Fruit fly (Drosophila melanogaster): Measurements from ENCODE around the gene CG31121.
A peak's percentile ranks its signal among the peaks of the same experiment; 100 is the strongest.

Gene CG31121

DNA sequence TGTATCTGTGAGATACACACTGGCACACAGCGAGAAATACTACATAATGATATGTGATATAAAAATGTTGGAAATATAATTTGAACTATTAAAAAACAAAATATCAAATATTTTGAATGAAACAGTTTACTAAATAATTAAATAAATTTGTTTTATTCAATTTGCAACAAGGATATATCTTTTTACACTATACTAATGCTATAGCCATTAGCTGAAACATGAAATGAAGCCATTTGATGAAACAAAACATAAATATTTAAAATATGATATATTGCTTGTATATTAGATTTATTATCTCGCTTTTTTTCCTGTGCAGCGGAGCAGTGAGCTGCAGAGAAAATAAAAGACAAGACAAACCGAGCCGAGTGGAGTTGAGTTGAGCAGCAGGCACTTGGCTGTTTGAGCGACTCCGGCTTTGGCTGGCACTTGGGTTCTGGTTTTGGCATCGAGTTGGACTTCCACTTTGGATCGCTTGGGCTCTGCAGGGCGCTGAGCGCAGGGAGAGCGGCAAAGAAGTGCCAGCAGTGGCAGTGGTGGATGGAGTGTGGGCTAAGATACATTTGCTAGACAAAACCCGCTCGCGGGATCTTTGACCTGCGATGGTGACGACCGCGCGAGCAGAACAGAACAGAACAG is 967 bp downstream of the CG31121 start (continued):
- TF ChIP-seq CG31627 (GFP tag; optimal IDR thresholded peaks at IDR 0.05) (peak; percentile 33), CG3919 (GFP tag; optimal IDR thresholded peaks at IDR 0.05) (peak; percentile 86), CG8319 (GFP tag; optimal IDR thresholded peaks at IDR 0.05) (peak; percentile 52), Hr39 (GFP tag; optimal IDR thresholded peaks at IDR 0.05) (peak; percentile 22), pdm3 (GFP tag; optimal IDR thresholded peaks at IDR 0.05) (peak; percentile 68), cyc (GFP tag; optimal IDR thresholded peaks at IDR 0.05) (peak; percentile 74), salr (GFP tag; optimal IDR thresholded peaks at IDR 0.05) (peak; percentile 7 to 86), fd85E (GFP tag; optimal IDR thresholded peaks at IDR 0.05) (peak; percentile 27), Smox (GFP tag; optimal IDR thresholded peaks at IDR 0.05) (peak; percentile 77), CG6808 (GFP tag; optimal IDR thresholded peaks at IDR 0.05) (peak; percentile 91), CG15336 (GFP tag; IDR thresholded peaks at IDR 0.05) (peak; percentile 94), fkh (GFP tag; optimal IDR thresholded peaks at IDR 0.05) (peak; percentile 64), Sox14 (GFP tag; optimal IDR thresholded peaks at IDR 0.05) (peak; percentile 33), Gug (GFP tag; IDR thresholded peaks at IDR 0.05) (peak; percentile 76), Eip93F (GFP tag; optimal IDR thresholded peaks at IDR 0.05) (no peak), CG6792 (GFP tag; optimal IDR thresholded peaks at IDR 0.05) (peak; percentile 80), Hr38 (GFP tag; optimal IDR thresholded peaks at IDR 0.05) (no peak), net (GFP tag; optimal IDR thresholded peaks at IDR 0.05) (peak; percentile 88), dac (GFP tag; optimal IDR thresholded peaks at IDR 0.05) (peak; percentile 62), Sox102F (GFP tag; optimal IDR thresholded peaks at IDR 0.05) (peak; percentile 63), CG34406 (GFP tag; optimal IDR thresholded peaks at IDR 0.05) (peak; percentile 82), spab (GFP tag; optimal IDR thresholded peaks at IDR 0.05) (peak; percentile 91), Ets21C (GFP tag; optimal IDR thresholded peaks at IDR 0.05) (peak; percentile 19), CG4318 (GFP tag; optimal IDR thresholded peaks at IDR 0.05) (peak; percentile 74), CG10669 (GFP tag; optimal IDR thresholded peaks at IDR 0.05) (peak; percentile 81), CG11762 (GFP tag; optimal IDR thresholded peaks at IDR 0.05; ENCODE audit: insufficient read depth) (peak; percentile 80), eg (GFP tag; IDR thresholded peaks at IDR 0.05) (peak; percentile 84), Eip75B (GFP tag; optimal IDR thresholded peaks at IDR 0.05) (peak; percentile 53), esn (GFP tag; optimal IDR thresholded peaks at IDR 0.05) (peak; percentile 88), Met (GFP tag; optimal IDR thresholded peaks at IDR 0.05) (peak; percentile 83), CG11294 (GFP tag; IDR thresholded peaks at IDR 0.05) (peak; percentile 70; the same call in 1 of the 2 replicates)

DNA sequence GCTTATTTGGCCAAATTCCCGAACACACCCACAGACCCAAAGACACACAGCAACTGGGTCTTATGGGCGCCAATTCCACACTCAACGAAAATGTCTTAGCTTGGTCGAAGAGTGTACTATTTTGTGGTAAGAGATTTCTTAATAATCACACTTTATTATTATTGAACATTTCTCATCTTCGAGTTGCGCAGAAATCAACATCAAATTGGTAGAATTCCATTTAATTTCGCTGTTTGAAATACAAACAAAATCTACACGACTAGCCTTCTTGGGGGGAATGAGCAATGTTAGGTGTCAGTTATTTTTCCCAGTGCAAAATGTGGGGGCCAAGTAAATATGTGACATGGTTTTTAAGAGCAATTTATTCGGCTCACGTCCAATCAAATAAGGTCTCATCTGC is 3.5 kb downstream of the CG31121 start:
- TF ChIP-seq CG6276 (GFP tag; optimal IDR thresholded peaks at IDR 0.05) = peak; percentile 38
- TF ChIP-seq CG11762 (GFP tag; optimal IDR thresholded peaks at IDR 0.05; ENCODE audit: insufficient read depth) = no peak
- no peak for TF ChIP-seq Ets21C (GFP tag; optimal IDR thresholded peaks at IDR 0.05)
- TF ChIP-seq CG11294 (GFP tag; IDR thresholded peaks at IDR 0.05) = no peak
- peak; percentile 38 for TF ChIP-seq pdm3 (GFP tag; optimal IDR thresholded peaks at IDR 0.05)
- no peak for TF ChIP-seq CG10669 (GFP tag; optimal IDR thresholded peaks at IDR 0.05)
- peak; percentile 67 for TF ChIP-seq CG15336 (GFP tag; IDR thresholded peaks at IDR 0.05)
- TF ChIP-seq CG32006 (GFP tag; optimal IDR thresholded peaks at IDR 0.05) = peak; percentile 71
- peak; percentile 47 for TF ChIP-seq CG4318 (GFP tag; optimal IDR thresholded peaks at IDR 0.05)
- no peak for TF ChIP-seq CG10631 (GFP tag; optimal IDR thresholded peaks at IDR 0.05)
- TF ChIP-seq Hr39 (GFP tag; optimal IDR thresholded peaks at IDR 0.05) = peak; percentile 6
- TF ChIP-seq CG6792 (GFP tag; optimal IDR thresholded peaks at IDR 0.05) = peak; percentile 14
- peak; percentile 55; the same call in 2 of the 3 replicates for TF ChIP-seq CG8119 (GFP tag; IDR thresholded peaks at IDR 0.05)
- peak; percentile 29; the same call in 1 of the 3 replicates for TF ChIP-seq eg (GFP tag; IDR thresholded peaks at IDR 0.05)
- peak; percentile 35 for TF ChIP-seq OdsH (GFP tag; optimal IDR thresholded peaks at IDR 0.05)
- peak; percentile 37 for TF ChIP-seq dac (GFP tag; optimal IDR thresholded peaks at IDR 0.05)
- TF ChIP-seq svp (GFP tag) = peak; percentile 37
- no peak for TF ChIP-seq Gug (GFP tag; IDR thresholded peaks at IDR 0.05)
- TF ChIP-seq CG34406 (GFP tag; optimal IDR thresholded peaks at IDR 0.05) = no peak
- no peak for TF ChIP-seq Hr38 (GFP tag; optimal IDR thresholded peaks at IDR 0.05)
- TF ChIP-seq CG6163 (GFP tag; IDR thresholded peaks at IDR 0.05) = 0 out of 3 replicates have a peak, but pooled peaks have one; percentile 16
- peak; percentile 59 for TF ChIP-seq Hr4 (GFP tag; optimal IDR thresholded peaks at IDR 0.05)
- peak; percentile 5 for TF ChIP-seq achi (GFP tag; optimal IDR thresholded peaks at IDR 0.05)
- TF ChIP-seq Eip78C (GFP tag) = peak; percentile 69
- no peak for TF ChIP-seq CG6854 (GFP tag; optimal IDR thresholded peaks at IDR 0.05)
- TF ChIP-seq Sox15 (GFP tag; optimal IDR thresholded peaks at IDR 0.05) = no peak
- peak; percentile 5 for TF ChIP-seq lz (GFP tag; optimal IDR thresholded peaks at IDR 0.05)

All from whole organism, prepupa.